Worm (Caenorhabditis elegans): ENCODE data around the gene F11D5.7.

Gene F11D5.7

ce11 chrX:3347904-3348441 lies 43.8 kb downstream of the F11D5.7 start, which contains the start of gene ZK816.3 (continued):
- TF ChIP-seq ceh-30 (tag; optimal IDR thresholded peaks at IDR 0.05) (no peak), ceh-18 (tag; optimal IDR thresholded peaks at IDR 0.05) (no peak), ztf-16 (tag; optimal IDR thresholded peaks at IDR 0.05) (no peak), gmeb-2 (tag; optimal IDR thresholded peaks at IDR 0.05) (peak; percentile 29), syd-9 (tag; optimal IDR thresholded peaks at IDR 0.05) (no peak), ceh-22 (tag; optimal IDR thresholded peaks at IDR 0.05) (no peak), hlh-13 (GFP tag; optimal IDR thresholded peaks at IDR 0.05) (no peak), ceh-45 (GFP tag; IDR thresholded peaks at IDR 0.05) (no peak), K09A11.1 (tag; optimal IDR thresholded peaks at IDR 0.05; ENCODE audit: insufficient read depth) (peak; percentile 55), Y22D7AL.16 (tag; optimal IDR thresholded peaks at IDR 0.05) (peak; percentile 37), lin-11 (tag; optimal IDR thresholded peaks at IDR 0.05) (peak; percentile 43), unc-42 (tag; optimal IDR thresholded peaks at IDR 0.05) (no peak), ceh-9 (tag; optimal IDR thresholded peaks at IDR 0.05) (no peak), pqm-1 (tag; optimal IDR thresholded peaks at IDR 0.05) (no peak), zip-5 (tag; optimal IDR thresholded peaks at IDR 0.05) (no peak), ceh-14 (tag; optimal IDR thresholded peaks at IDR 0.05) (peak; percentile 4), sox-4 (tag; optimal IDR thresholded peaks at IDR 0.05) (peak; percentile 61), sox-2 (GFP tag; IDR thresholded peaks at IDR 0.05) (peak; percentile 77), nhr-232 (tag; optimal IDR thresholded peaks at IDR 0.05) (peak; percentile 74), ets-4 (tag; optimal IDR thresholded peaks at IDR 0.05) (no peak)

ce11 chrX:3350306-3350705 lies 46.1 kb downstream of the F11D5.7 start, which contains the start of gene nspg-4:
Gene nspg-4 (minus strand): TSS chrX:3350406.
- TF ChIP-seq hlh-15 (tag; optimal IDR thresholded peaks at IDR 0.05) = no peak
- no peak for TF ChIP-seq elt-2 (tag; optimal IDR thresholded peaks at IDR 0.05)
- TF ChIP-seq hlh-30 (tag; optimal IDR thresholded peaks at IDR 0.05; ENCODE audit: insufficient read depth) = no peak
- no peak for TF ChIP-seq fkh-10 (GFP tag; optimal IDR thresholded peaks at IDR 0.05)

ce11 chrX:3351526-3351925 lies 47.4 kb downstream of the F11D5.7 start, which contains the start of gene ZK816.1:
Gene ZK816.1 (plus strand): TSS chrX:3351712.
- peak; percentile 69 for TF ChIP-seq unc-42 (tag; optimal IDR thresholded peaks at IDR 0.05)
- no peak for TF ChIP-seq K09A11.1 (tag; optimal IDR thresholded peaks at IDR 0.05; ENCODE audit: insufficient read depth)
- TF ChIP-seq ttx-3 (tag; optimal IDR thresholded peaks at IDR 0.05) = no peak
- no peak for TF ChIP-seq hlh-30 (tag; optimal IDR thresholded peaks at IDR 0.05; ENCODE audit: insufficient read depth)
- TF ChIP-seq C08G9.2 (tag; optimal IDR thresholded peaks at IDR 0.05) = no peak
- TF ChIP-seq ceh-6 (GFP tag; optimal IDR thresholded peaks at IDR 0.05) = no peak
- no peak for TF ChIP-seq unc-86 (tag; optimal IDR thresholded peaks at IDR 0.05)
- peak; percentile 23; the same call in 1 of the 2 replicates for TF ChIP-seq sox-2 (GFP tag; IDR thresholded peaks at IDR 0.05)
- TF ChIP-seq ceh-18 (tag; optimal IDR thresholded peaks at IDR 0.05) = no peak
- TF ChIP-seq sox-4 (tag; optimal IDR thresholded peaks at IDR 0.05) = no peak
- TF ChIP-seq ref-2 (tag; optimal IDR thresholded peaks at IDR 0.05) = peak; percentile 8
- peak; percentile 47 for TF ChIP-seq ceh-31 (tag; optimal IDR thresholded peaks at IDR 0.05)
- no peak for TF ChIP-seq ceh-34 (tag; optimal IDR thresholded peaks at IDR 0.05)
